Fruit fly (Drosophila melanogaster) whole organism, embryonic: Measurements from ENCODE around the gene CG10165.
A peak's percentile ranks its signal among the peaks of the same experiment; 100 is the strongest.

ENCODE experiments used
- ATbp ChIP-seq: fragments of 200-800 bp; sonication (Bioruptor generic); optimal IDR thresholded peaks from 2 replicates; lab custom pipeline; 2017; ENCODE audit warnings: missing biosample characterization, mild to moderate bottlenecking, missing genetic modification characterization, missing genetic modification reagents
- CG10147 ChIP-seq: fragments of 200-800 bp; sonication (Bioruptor generic); optimal IDR thresholded peaks from 2 replicates; lab custom pipeline; 2019; ENCODE audit warnings: missing biosample characterization, mild to moderate bottlenecking, missing genetic modification characterization, moderate library complexity
- CG13424 ChIP-seq: fragments of 200-800 bp; sonication (Bioruptor generic); optimal IDR thresholded peaks from 2 replicates; lab custom pipeline; 2019; ENCODE audit warnings: missing biosample characterization, mild to moderate bottlenecking, missing genetic modification characterization, moderate library complexity
- CG16779 ChIP-seq: fragments of 200-800 bp; sonication (Bioruptor generic); IDR thresholded peaks from 2 replicates; pipeline ENCODE4 v1.3.6; 2022; ENCODE audit warnings: missing biosample characterization, missing genetic modification characterization
- CG17361 ChIP-seq: fragments of 200-800 bp; sonication (Bioruptor generic); IDR thresholded peaks from 3 replicates; pipeline ENCODE4 v1.3.6; 2022; ENCODE audit warnings: missing biosample characterization, missing genetic modification characterization
- CG18476 ChIP-seq: fragments of 200-800 bp; sonication (Bioruptor generic); optimal IDR thresholded peaks from 2 replicates; lab custom pipeline; 2016; ENCODE audit warnings: missing biosample characterization, mild to moderate bottlenecking, missing genetic modification characterization
- CG2116 ChIP-seq: fragments of 200-800 bp; sonication (Bioruptor generic); optimal IDR thresholded peaks from 3 replicates; lab custom pipeline; 2018; ENCODE audit warnings: missing biosample characterization, mild to moderate bottlenecking, missing genetic modification characterization
- CG30431 ChIP-seq: fragments of 200-800 bp; sonication (Bioruptor generic); optimal IDR thresholded peaks from 2 replicates; lab custom pipeline; 2017; ENCODE audit warnings: missing biosample characterization, missing genetic modification characterization
- CG5245 ChIP-seq: fragments of 200-800 bp; sonication (Bioruptor generic); optimal IDR thresholded peaks from 3 replicates; lab custom pipeline; 2016; ENCODE audit warnings: missing biosample characterization, missing genetic modification characterization
- CG5953 ChIP-seq: fragments of 200-800 bp; sonication (Bioruptor generic); IDR thresholded peaks from 2 replicates; pipeline ENCODE4 v1.3.6; 2022; ENCODE audit warnings: missing biosample characterization, missing genetic modification characterization
- CG6272 ChIP-seq: fragments of 200-800 bp; sonication (Bioruptor generic); IDR thresholded peaks from 2 replicates; pipeline ENCODE4 v1.3.6; 2022; ENCODE audit warnings: missing biosample characterization, missing genetic modification characterization
- CG6654 ChIP-seq: fragments of 200-800 bp; sonication (Bioruptor generic); optimal IDR thresholded peaks from 2 replicates; lab custom pipeline; 2017; ENCODE audit warnings: missing biosample characterization, mild to moderate bottlenecking, missing genetic modification characterization
- CG7357 ChIP-seq: fragments of 200-800 bp; sonication (Bioruptor generic); IDR thresholded peaks from 3 replicates; pipeline ENCODE4 v1.3.6; 2022; ENCODE audit warnings: missing biosample characterization, missing genetic modification characterization
- CG7928 ChIP-seq: fragments of 200-800 bp; sonication (Bioruptor generic); optimal IDR thresholded peaks from 2 replicates; lab custom pipeline; 2017; ENCODE audit warnings: missing biosample characterization, mild to moderate bottlenecking, missing genetic modification characterization
- CG8089 ChIP-seq: fragments of 200-800 bp; sonication (Bioruptor generic); optimal IDR thresholded peaks from 3 replicates; lab custom pipeline; 2016; ENCODE audit warnings: missing biosample characterization, missing genetic modification characterization
- CHES-1-like ChIP-seq: fragments of 200-800 bp; sonication (Bioruptor generic); optimal IDR thresholded peaks from 2 replicates; lab custom pipeline; 2016; ENCODE audit warnings: missing biosample characterization, missing genetic modification characterization
- Chrac-16 ChIP-seq: fragments of 200-800 bp; sonication (Bioruptor generic); optimal IDR thresholded peaks from 3 replicates; lab custom pipeline; 2016; ENCODE audit warnings: missing biosample characterization, missing genetic modification characterization
- Dll ChIP-seq: fragments of 200-800 bp; sonication (Bioruptor generic); IDR thresholded peaks from 4 replicates; pipeline ENCODE4 v1.3.6; 2022; ENCODE audit warnings: missing biosample characterization, missing genetic modification characterization; ENCODE audit not compliant: partially characterized antibody
- Dp ChIP-seq: fragments of 200-800 bp; sonication (Bioruptor generic); optimal IDR thresholded peaks from 2 replicates; lab custom pipeline; 2018; ENCODE audit warnings: missing biosample characterization, mild to moderate bottlenecking, missing genetic modification characterization, moderate library complexity
- Dref ChIP-seq: fragments of 200-800 bp; sonication (Bioruptor generic); IDR thresholded peaks from 2 replicates; pipeline ENCODE4 v1.3.6; 2022; ENCODE audit warnings: missing biosample characterization, missing genetic modification characterization
- Drgx ChIP-seq: fragments of 200-800 bp; sonication (Bioruptor generic); IDR thresholded peaks from 2 replicates; pipeline ENCODE4 v1.3.6; 2022; ENCODE audit warnings: missing biosample characterization, missing genetic modification characterization
- HLH4C ChIP-seq: fragments of 200-800 bp; sonication (Bioruptor generic); IDR thresholded peaks from 3 replicates; pipeline ENCODE4 v1.3.6; 2022; ENCODE audit warnings: missing biosample characterization, missing genetic modification characterization; ENCODE audit not compliant: partially characterized antibody
- HLH54F ChIP-seq: fragments of 200-800 bp; sonication (Bioruptor generic); optimal IDR thresholded peaks from 3 replicates; lab custom pipeline; 2016; ENCODE audit warnings: missing biosample characterization, missing genetic modification characterization
- Hey ChIP-seq: fragments of 200-800 bp; sonication (Bioruptor generic); optimal IDR thresholded peaks from 3 replicates; lab custom pipeline; 2018; ENCODE audit warnings: missing biosample characterization, mild to moderate bottlenecking, missing genetic modification characterization
- Lim3 ChIP-seq: fragments of 200-800 bp; sonication (Bioruptor generic); IDR thresholded peaks from 2 replicates; pipeline ENCODE4 v1.3.6; 2022; ENCODE audit warnings: missing biosample characterization, missing genetic modification characterization
- NFAT ChIP-seq: fragments of 200-800 bp; sonication (Bioruptor generic); IDR thresholded peaks from 2 replicates; pipeline ENCODE4 v1.3.6; 2022; ENCODE audit warnings: missing biosample characterization, missing genetic modification characterization
- Sry-δ ChIP-seq: fragments of 200-800 bp; sonication (Bioruptor generic); optimal IDR thresholded peaks from 2 replicates; lab custom pipeline; 2016; ENCODE audit warnings: missing biosample characterization, missing genetic modification characterization
- Stat92E ChIP-seq, 3 experiments: fragments of >200 bp in 2 of 3; fragments of 200-800 bp in 1 of 3; sonication (Bioruptor generic) in 1 of 3; optimal IDR thresholded peaks; 2 replicates each; lab custom pipeline; 2017 to 2019; ENCODE audit warnings: missing biosample characterization in 3 of 3, missing genetic modification characterization in 3 of 3, mild to moderate bottlenecking in 1 of 3, moderate library complexity in 1 of 3
- ab ChIP-seq: fragments of 200-800 bp; sonication (Bioruptor generic); optimal IDR thresholded peaks from 2 replicates; lab custom pipeline; 2016; ENCODE audit warnings: missing biosample characterization, missing genetic modification characterization
- abd-A ChIP-seq: fragments of 200-800 bp; sonication (Bioruptor generic); optimal IDR thresholded peaks from 3 replicates; lab custom pipeline; 2019; ENCODE audit warnings: missing biosample characterization, mild to moderate bottlenecking, missing genetic modification characterization, moderate library complexity
- bbx ChIP-seq: fragments of 200-800 bp; sonication (Bioruptor generic); IDR thresholded peaks from 2 replicates; pipeline ENCODE4 v1.3.6; 2022; ENCODE audit warnings: missing biosample characterization, missing genetic modification characterization; ENCODE audit not compliant: partially characterized antibody
- cato ChIP-seq: fragments of 200-800 bp; sonication (Bioruptor generic); optimal IDR thresholded peaks from 2 replicates; lab custom pipeline; 2016; ENCODE audit warnings: missing biosample characterization, missing genetic modification characterization, borderline replicate concordance
- caup ChIP-seq: fragments of 200-800 bp; sonication (Bioruptor generic); optimal IDR thresholded peaks from 3 replicates; lab custom pipeline; 2017; ENCODE audit warnings: missing biosample characterization, mild to moderate bottlenecking, missing genetic modification characterization, moderate library complexity; ENCODE audit not compliant: severe bottlenecking
- chm ChIP-seq: fragments of 200-800 bp; sonication (Bioruptor generic); IDR thresholded peaks from 2 replicates; pipeline ENCODE4 v1.3.6; 2022; ENCODE audit warnings: missing biosample characterization, missing genetic modification characterization
- corto ChIP-seq: fragments of 200-800 bp; sonication (Bioruptor generic); optimal IDR thresholded peaks from 2 replicates; lab custom pipeline; 2016; ENCODE audit warnings: missing biosample characterization, mild to moderate bottlenecking, missing genetic modification characterization, moderate library complexity
- fd102C ChIP-seq: fragments of 200-800 bp; sonication (Bioruptor generic); optimal IDR thresholded peaks from 2 replicates; lab custom pipeline; 2018; ENCODE audit warnings: missing biosample characterization, mild to moderate bottlenecking, missing genetic modification characterization, moderate library complexity
- hb ChIP-seq: fragments of 200-800 bp; sonication (Bioruptor generic); IDR thresholded peaks from 3 replicates; pipeline ENCODE4 v1.3.6; 2022; ENCODE audit warnings: missing biosample characterization, missing genetic modification characterization; ENCODE audit not compliant: partially characterized antibody
- hkb ChIP-seq, 2 experiments: fragments of 200-800 bp in 1 of 2; fragments of >200 bp in 1 of 2; sonication (Bioruptor generic) in 1 of 2; IDR thresholded peaks in 1 of 2; optimal IDR thresholded peaks in 1 of 2; 2 replicates each; pipeline versions ENCODE4 v1.3.6 to Lab custom; 2017 to 2022; ENCODE audit warnings: missing biosample characterization in 1 of 2, missing genetic modification characterization in 1 of 2
- jigr1 ChIP-seq: fragments of 200-800 bp; sonication (Bioruptor generic); IDR thresholded peaks from 3 replicates; pipeline ENCODE4 v1.3.6; 2022; ENCODE audit warnings: missing biosample characterization, missing genetic modification characterization
- kni ChIP-seq: fragments of 200-800 bp; sonication (Bioruptor generic); optimal IDR thresholded peaks from 3 replicates; lab custom pipeline; 2017; ENCODE audit warnings: mild to moderate bottlenecking, missing biosample characterization, missing genetic modification reagents, missing genetic modification characterization
- mld ChIP-seq: fragments of 200-800 bp; sonication (Bioruptor generic); IDR thresholded peaks from 3 replicates; pipeline ENCODE4 v1.3.6; 2022; ENCODE audit warnings: missing biosample characterization, missing genetic modification characterization; ENCODE audit not compliant: partially characterized antibody
- nmo ChIP-seq: fragments of 200-800 bp; sonication (Bioruptor generic); optimal IDR thresholded peaks from 2 replicates; lab custom pipeline; 2018; ENCODE audit warnings: missing biosample characterization, mild to moderate bottlenecking, missing genetic modification characterization, moderate library complexity
- peb ChIP-seq: fragments of 200-800 bp; sonication (Bioruptor generic); IDR thresholded peaks from 2 replicates; pipeline ENCODE4 v1.3.6; 2022; ENCODE audit warnings: missing biosample characterization, missing genetic modification characterization
- pum ChIP-seq: fragments of 200-800 bp; sonication (Bioruptor generic); optimal IDR thresholded peaks from 2 replicates; lab custom pipeline; 2016; ENCODE audit warnings: missing biosample characterization, missing genetic modification characterization
- pzg ChIP-seq: fragments of 200-800 bp; sonication (Bioruptor generic); optimal IDR thresholded peaks from 3 replicates; lab custom pipeline; 2018; ENCODE audit warnings: missing biosample characterization, mild to moderate bottlenecking, missing genetic modification characterization, moderate library complexity
- ranshi ChIP-seq: fragments of 200-800 bp; sonication (Bioruptor generic); IDR thresholded peaks from 2 replicates; pipeline ENCODE4 v1.3.6; 2022; ENCODE audit warnings: missing biosample characterization, missing genetic modification characterization
- tna ChIP-seq: fragments of 200-800 bp; sonication (Bioruptor generic); IDR thresholded peaks from 2 replicates; pipeline ENCODE4 v1.3.6; 2022; ENCODE audit warnings: missing biosample characterization, missing genetic modification characterization; ENCODE audit not compliant: partially characterized antibody
- unpg ChIP-seq: fragments of 200-800 bp; sonication (Bioruptor generic); optimal IDR thresholded peaks from 3 replicates; lab custom pipeline; 2018; ENCODE audit warnings: missing biosample characterization, mild to moderate bottlenecking, missing genetic modification characterization, moderate library complexity
- wdn ChIP-seq: fragments of 200-800 bp; sonication (Bioruptor generic); IDR thresholded peaks from 2 replicates; pipeline ENCODE4 v1.3.6; 2022; ENCODE audit warnings: missing biosample characterization, missing genetic modification characterization
- zf30C ChIP-seq: fragments of 200-800 bp; sonication (Bioruptor generic); optimal IDR thresholded peaks from 3 replicates; lab custom pipeline; 2018; ENCODE audit warnings: missing biosample characterization, mild to moderate bottlenecking, missing genetic modification characterization

Gene CG10165

DNA sequence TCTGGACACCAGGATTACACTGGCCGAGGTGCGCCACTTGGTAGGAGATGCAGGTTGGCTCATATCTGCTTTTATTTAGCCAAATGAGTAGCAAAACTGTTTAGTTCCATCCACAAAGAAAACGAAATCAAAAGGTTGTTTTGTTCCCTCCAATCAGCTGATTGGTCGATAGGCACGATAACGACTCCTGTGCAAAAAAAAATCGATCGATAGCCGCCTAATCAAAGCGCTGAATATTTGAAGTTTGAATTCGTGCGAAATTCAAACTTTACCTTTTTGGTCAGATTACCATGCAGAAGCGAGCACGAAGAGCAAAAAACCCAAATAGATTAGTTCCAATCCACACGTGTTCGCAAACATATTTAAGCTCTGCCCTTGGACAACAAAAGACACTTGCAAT lies 45.6 kb downstream of the CG10165 start, which contains the start of the genes CG10195 and CG13084 (continued):
- TF ChIP-seq CG6272 (GFP tag; lab: Robert Waterston, UW) (no peak), hb (GFP tag; lab: Robert Waterston, UW) (no peak), pzg (peak; percentile 15), tna (GFP tag; lab: Robert Waterston, UW) (0 out of 2 replicates have a peak, but pooled peaks have one; percentile 54), CG7357 (GFP tag; lab: Robert Waterston, UW) (no peak), CG2116 (GFP tag; lab: Kevin White, UChicago) (peak; percentile 53), CG5245 (GFP tag; lab: Kevin White, UChicago) (no peak), CG5953 (GFP tag; lab: Robert Waterston, UW) (no peak), CG18476 (no peak), CG6654 (GFP tag; lab: Kevin White, UChicago) (no peak), zf30C (GFP tag; lab: Kevin White, UChicago) (no peak), fd102C (GFP tag; lab: Kevin White, UChicago) (no peak), cato (GFP tag; lab: Kevin White, UChicago) (no peak), nmo (GFP tag; lab: Kevin White, UChicago) (no peak), mld (GFP tag; lab: Robert Waterston, UW) (no peak), peb (GFP tag; lab: Robert Waterston, UW) (no peak), unpg (no peak), Drgx (GFP tag; lab: Robert Waterston, UW) (no peak), ATbp (GFP tag; lab: Kevin White, UChicago) (no peak), NFAT (no peak), Chrac-16 (GFP tag; lab: Kevin White, UChicago) (no peak), HLH4C (GFP tag; lab: Robert Waterston, UW) (peak; percentile 15; the same call in 1 of the 3 replicates), CG30431 (no peak), Lim3 (GFP tag; lab: Robert Waterston, UW) (no peak), pum (GFP tag; lab: Kevin White, UChicago) (no peak), wdn (GFP tag; lab: Robert Waterston, UW) (no peak), CG10147 (GFP tag; lab: Kevin White, UChicago) (no peak), bbx (peak; percentile 62; the same call in 1 of the 2 replicates), HLH54F (GFP tag; lab: Kevin White, UChicago) (no peak), Hey (tag; lab: Kevin White, UChicago) (no peak), caup (GFP tag; lab: Kevin White, UChicago) (no peak), ab (GFP tag; lab: Kevin White, UChicago) (no peak), CG17361 (GFP tag; lab: Robert Waterston, UW) (no peak), ranshi (GFP tag; lab: Robert Waterston, UW) (no peak), CG13424 (no peak), Dp (peak; percentile 80), Sry-δ (GFP tag; lab: Kevin White, UChicago) (peak; percentile 10), jigr1 (no peak), kni (no peak), Stat92E (GFP tag; optimal IDR thresholded peaks at IDR 0.05; lab: Kevin White, UChicago) (no peak), CG8089 (GFP tag; lab: Kevin White, UChicago) (no peak), abd-A (no peak), Dref (peak; percentile 70), CHES-1-like (GFP tag; lab: Kevin White, UChicago) (no peak), CG7928 (GFP tag; lab: Kevin White, UChicago) (no peak), corto (GFP tag; lab: Kevin White, UChicago) (no peak), Dll (GFP tag; lab: Robert Waterston, UW) (peak; percentile 63; the same call in 3 of the 4 replicates), CG16779 (GFP tag; lab: Robert Waterston, UW) (no peak), hkb (optimal IDR thresholded peaks at IDR 0.05; lab: Kevin White, UChicago) (no peak), hkb (GFP tag; IDR thresholded peaks at IDR 0.05; lab: Robert Waterston, UW) (no peak), chm (no peak)
